Worm (Caenorhabditis elegans) whole organism, late embryonic: Measurements from ENCODE around the gene C02C6.14.

Experiments used
- F13H6.1 ChIP-seq: sonication (generic microtip); optimal IDR thresholded peaks from 2 replicates; lab custom pipeline; 2016; ENCODE audit warnings: missing genetic modification characterization, missing compliant biosample characterization
- ama-1 ChIP-seq: fragments of 150-350 bp; optimal IDR thresholded peaks from 2 replicates; lab custom pipeline; 2014
- ceh-22 ChIP-seq: sonication (generic microtip); optimal IDR thresholded peaks from 2 replicates; lab custom pipeline; 2017; ENCODE audit warnings: missing biosample characterization, missing genetic modification characterization
- gmeb-2 ChIP-seq: sonication (generic microtip); optimal IDR thresholded peaks from 2 replicates; lab custom pipeline; 2016; ENCODE audit warnings: missing genetic modification characterization, inconsistent platforms, missing compliant biosample characterization
- odd-2 ChIP-seq: sonication (generic microtip); optimal IDR thresholded peaks from 2 replicates; lab custom pipeline; 2017; ENCODE audit warnings: antibody characterized with exemption, mild to moderate bottlenecking, missing genetic modification characterization, missing compliant biosample characterization
- pha-2 ChIP-seq: sonication (generic microtip); optimal IDR thresholded peaks from 2 replicates; lab custom pipeline; 2017; ENCODE audit warnings: mild to moderate bottlenecking, missing genetic modification characterization, missing compliant biosample characterization
- sdc-2 ChIP-seq: sonication (generic microtip); optimal IDR thresholded peaks from 2 replicates; lab custom pipeline; 2016; ENCODE audit warnings: missing genotype, missing genetic modification characterization, missing compliant biosample characterization
- sox-2 ChIP-seq: fragments of 200-800 bp; sonication (Bioruptor generic); IDR thresholded peaks from 2 replicates; pipeline ENCODE4 v1.3.6; 2022; ENCODE audit warnings: missing genetic modification reagents, missing genetic modification characterization, missing compliant biosample characterization
- tbx-2 ChIP-seq: sonication (generic microtip); optimal IDR thresholded peaks from 2 replicates; lab custom pipeline; 2016; ENCODE audit warnings: missing genetic modification characterization, missing compliant biosample characterization
- unc-42 ChIP-seq: sonication (generic microtip); optimal IDR thresholded peaks from 2 replicates; lab custom pipeline; 2016; ENCODE audit warnings: missing genotype, missing genetic modification characterization, missing compliant biosample characterization
- zip-5 ChIP-seq: sonication (generic microtip); optimal IDR thresholded peaks from 2 replicates; lab custom pipeline; 2016; ENCODE audit warnings: missing genetic modification characterization, missing compliant biosample characterization

- no peak for TF ChIP-seq pha-2 (tag; lab: Kevin White, UChicago)
- no peak for TF ChIP-seq odd-2 (tag; lab: Kevin White, UChicago)
- no peak for TF ChIP-seq ama-1 (lab: Kevin White, UChicago)
- no peak for TF ChIP-seq tbx-2 (tag; lab: Kevin White, UChicago)
- TF ChIP-seq sox-2 (GFP tag; lab: Robert Waterston, UW) = no peak
- no peak for TF ChIP-seq sdc-2 (tag; lab: Kevin White, UChicago)
- no peak for TF ChIP-seq unc-42 (tag; lab: Kevin White, UChicago)
- TF ChIP-seq gmeb-2 (tag; lab: Kevin White, UChicago) = no peak
- no peak for TF ChIP-seq ceh-22
- no peak for TF ChIP-seq zip-5 (tag; lab: Kevin White, UChicago)
- TF ChIP-seq F13H6.1 (tag; lab: Kevin White, UChicago) = no peak
These were observed 29.6 kb upstream of the C02C6.14 start, which contains the start of gene zipt-7.2 for ce11 chrX:15507830-15508347.
